Worm (Caenorhabditis elegans) whole organism, young adult: ENCODE data around the gene C02B10.3.

Experiments used
- F22D6.2 ChIP-seq: sonication (generic microtip); optimal IDR thresholded peaks from 2 replicates; lab custom pipeline; 2016; ENCODE audit warnings: mild to moderate bottlenecking, missing genetic modification characterization, missing compliant biosample characterization
- F23B12.7 ChIP-seq: sonication (generic microtip); optimal IDR thresholded peaks from 2 replicates; lab custom pipeline; 2017; ENCODE audit warnings: missing genetic modification characterization, mild to moderate bottlenecking, missing compliant biosample characterization, antibody characterized with exemption, moderate library complexity; ENCODE audit not compliant: insufficient read depth
- F33H1.4 ChIP-seq: fragments of 200-800 bp; sonication (Bioruptor generic); IDR thresholded peaks from 2 replicates; pipeline ENCODE4 v1.3.6; 2022; ENCODE audit warnings: missing genetic modification reagents, missing genetic modification characterization, missing compliant biosample characterization
- F39B2.1 ChIP-seq: fragments of 200-800 bp; sonication (Bioruptor generic); IDR thresholded peaks from 2 replicates; pipeline ENCODE4 v1.3.6; 2022; ENCODE audit warnings: missing genetic modification reagents, missing genetic modification characterization, missing compliant biosample characterization
- K11D2.4 ChIP-seq: fragments of 200-800 bp; sonication (Bioruptor generic); IDR thresholded peaks from 2 replicates; pipeline ENCODE4 v1.3.6; 2022; ENCODE audit warnings: missing genetic modification reagents, missing genetic modification characterization, missing compliant biosample characterization
- Y67H2A.10 ChIP-seq: fragments of 200-800 bp; sonication (Bioruptor generic); conservative IDR thresholded peaks from 2 replicates; pipeline ENCODE4 v1.3.6; 2022; ENCODE audit warnings: missing genetic modification reagents, missing genetic modification characterization, missing compliant biosample characterization
- Y79H2A.3 ChIP-seq: fragments of 200-800 bp; sonication (Bioruptor generic); conservative IDR thresholded peaks from 2 replicates; pipeline ENCODE4 v1.3.6; 2022; ENCODE audit warnings: missing genetic modification reagents, missing genetic modification characterization, missing compliant biosample characterization
- akir-1 ChIP-seq: fragments of 200-800 bp; sonication (Bioruptor generic); optimal IDR thresholded peaks from 2 replicates; lab custom pipeline; 2018; ENCODE audit warnings: mild to moderate bottlenecking, missing genetic modification characterization, moderate library complexity, missing compliant biosample characterization
- ama-1 ChIP-seq, 3 experiments: fragments of 150-350 bp in 1 of 3; sonication (generic microtip) in 2 of 3; optimal IDR thresholded peaks; 2 replicates each; lab custom pipeline; 2014 to 2018; ENCODE audit warnings: missing biosample characterization in 2 of 3, missing genetic modification characterization in 2 of 3, missing genetic modification reagents in 2 of 3
- aptf-2 ChIP-seq: fragments of 200-800 bp; sonication (Bioruptor generic); conservative IDR thresholded peaks from 2 replicates; pipeline ENCODE4 v1.3.6; 2022; ENCODE audit warnings: missing genetic modification reagents, missing genetic modification characterization, missing compliant biosample characterization
- athp-1 ChIP-seq: sonication (generic microtip); optimal IDR thresholded peaks from 2 replicates; lab custom pipeline; 2017; ENCODE audit warnings: mild to moderate bottlenecking, missing genetic modification characterization, missing compliant biosample characterization
- attf-5 ChIP-seq: fragments of 200-800 bp; sonication (Bioruptor generic); optimal IDR thresholded peaks from 2 replicates; lab custom pipeline; 2018; ENCODE audit warnings: mild to moderate bottlenecking, missing genetic modification characterization, missing compliant biosample characterization
- bed-1 ChIP-seq: fragments of 200-800 bp; sonication (Bioruptor generic); IDR thresholded peaks from 2 replicates; pipeline ENCODE4 v1.3.6; 2022; ENCODE audit warnings: missing genetic modification reagents, missing genetic modification characterization, missing compliant biosample characterization
- ccch-3 ChIP-seq: fragments of 200-800 bp; sonication (Bioruptor generic); optimal IDR thresholded peaks from 2 replicates; lab custom pipeline; 2018; ENCODE audit warnings: mild to moderate bottlenecking, missing genetic modification characterization, missing compliant biosample characterization
- ceh-27 ChIP-seq: fragments of 200-800 bp; sonication (Bioruptor generic); optimal IDR thresholded peaks from 2 replicates; lab custom pipeline; 2018; ENCODE audit warnings: mild to moderate bottlenecking, missing genetic modification characterization, moderate library complexity, missing compliant biosample characterization
- dpff-1 ChIP-seq: sonication (generic microtip); optimal IDR thresholded peaks from 2 replicates; lab custom pipeline; 2017; ENCODE audit warnings: mild to moderate bottlenecking, missing genetic modification characterization, missing compliant biosample characterization
- efl-1 ChIP-seq: fragments of 150-350 bp; optimal IDR thresholded peaks from 2 replicates; lab custom pipeline; 2014; ENCODE audit warnings: missing biosample characterization, missing genetic modification reagents, missing genetic modification characterization
- egl-18 ChIP-seq: fragments of 200-800 bp; sonication (Bioruptor generic); IDR thresholded peaks from 2 replicates; pipeline ENCODE4 v1.3.6; 2022; ENCODE audit warnings: missing genetic modification reagents, missing genetic modification characterization, missing compliant biosample characterization
- madf-10 ChIP-seq: sonication (generic microtip); optimal IDR thresholded peaks from 2 replicates; lab custom pipeline; 2016; ENCODE audit warnings: mild to moderate bottlenecking, missing genetic modification characterization, missing compliant biosample characterization
- madf-3 ChIP-seq: fragments of 200-800 bp; sonication (Bioruptor generic); IDR thresholded peaks from 2 replicates; pipeline ENCODE4 v1.3.6; 2022; ENCODE audit warnings: missing genetic modification reagents, missing genetic modification characterization, missing compliant biosample characterization
- mcd-1 ChIP-seq: fragments of 200-800 bp; sonication (Bioruptor generic); IDR thresholded peaks from 2 replicates; pipeline ENCODE4 v1.3.6; 2022; ENCODE audit warnings: missing genetic modification reagents, missing genetic modification characterization, missing compliant biosample characterization
- mes-4 ChIP-seq: sonication (generic microtip); optimal IDR thresholded peaks from 2 replicates; lab custom pipeline; 2016; ENCODE audit warnings: missing genotype, missing genetic modification characterization, missing compliant biosample characterization
- nfya-1 ChIP-seq: sonication (generic microtip); optimal IDR thresholded peaks from 2 replicates; lab custom pipeline; 2017; ENCODE audit warnings: antibody characterized with exemption, missing compliant biosample characterization, missing genetic modification characterization, borderline replicate concordance; ENCODE audit not compliant: insufficient read depth
- nhr-27 ChIP-seq: fragments of 200-800 bp; sonication (Bioruptor generic); optimal IDR thresholded peaks from 2 replicates; lab custom pipeline; 2018; ENCODE audit warnings: mild to moderate bottlenecking, missing genetic modification characterization, moderate library complexity, missing compliant biosample characterization
- pbrm-1 ChIP-seq: fragments of 200-800 bp; sonication (Bioruptor generic); IDR thresholded peaks from 2 replicates; pipeline ENCODE4 v1.3.6; 2022; ENCODE audit warnings: missing genetic modification reagents, missing genetic modification characterization, missing compliant biosample characterization
- rcor-1 ChIP-seq: fragments of 200-800 bp; sonication (Bioruptor generic); IDR thresholded peaks from 2 replicates; pipeline ENCODE4 v1.3.6; 2022; ENCODE audit warnings: missing genetic modification reagents, missing genetic modification characterization, missing compliant biosample characterization
- rec-8 ChIP-seq, 2 experiments: sonication (generic microtip); optimal IDR thresholded peaks; 2 replicates each; lab custom pipeline; 2016; ENCODE audit warnings: mild to moderate bottlenecking in 2 of 2, missing genetic modification characterization in 2 of 2, missing genetic modification reagents in 2 of 2, missing genotype in 2 of 2, missing biosample characterization in 1 of 2, missing compliant biosample characterization in 1 of 2, moderate library complexity in 1 of 2
- sea-2 ChIP-seq: fragments of 200-800 bp; sonication (Bioruptor generic); IDR thresholded peaks from 2 replicates; pipeline ENCODE4 v1.3.6; 2022; ENCODE audit warnings: missing genetic modification characterization, missing compliant biosample characterization
- snpc-1.1 ChIP-seq: sonication (generic microtip); optimal IDR thresholded peaks from 2 replicates; lab custom pipeline; 2017; ENCODE audit warnings: missing genetic modification characterization, mild to moderate bottlenecking, missing compliant biosample characterization, antibody characterized with exemption, moderate library complexity, missing genotype, missing genetic modification reagents; ENCODE audit not compliant: insufficient read depth
- snpc-4 ChIP-seq, 5 experiments: fragments of 150-350 bp in 1 of 5; sonication (generic microtip) in 4 of 5; optimal IDR thresholded peaks; 2 replicates each; lab custom pipeline; 2014 to 2018; ENCODE audit warnings: missing genetic modification characterization in 5 of 5, missing biosample characterization in 3 of 5, antibody characterized with exemption in 2 of 5, mild to moderate bottlenecking in 2 of 5, missing compliant biosample characterization in 2 of 5, missing genotype in 2 of 5, moderate library complexity in 2 of 5, missing genetic modification reagents in 1 of 5
- somi-1 ChIP-seq: fragments of 200-800 bp; sonication (Bioruptor generic); optimal IDR thresholded peaks from 2 replicates; lab custom pipeline; 2018; ENCODE audit warnings: mild to moderate bottlenecking, missing genetic modification characterization, missing compliant biosample characterization
- zim-3 ChIP-seq: sonication (generic microtip); optimal IDR thresholded peaks from 2 replicates; lab custom pipeline; 2017; ENCODE audit warnings: mild to moderate bottlenecking, missing genetic modification characterization, moderate library complexity, missing compliant biosample characterization
- ztf-18 ChIP-seq: sonication (generic microtip); optimal IDR thresholded peaks from 2 replicates; lab custom pipeline; 2016; ENCODE audit warnings: missing genotype, mild to moderate bottlenecking, missing genetic modification characterization, missing compliant biosample characterization
- ztf-22 ChIP-seq: fragments of 200-800 bp; sonication (Bioruptor generic); optimal IDR thresholded peaks from 2 replicates; lab custom pipeline; 2018; ENCODE audit warnings: mild to moderate bottlenecking, missing genetic modification characterization, moderate library complexity, missing compliant biosample characterization

Gene C02B10.3

ce11 chrIV:5137809-5138208 lies 34.7 kb upstream of the C02B10.3 start:
- no peak for TF ChIP-seq F22D6.2 (tag; lab: Kevin White, UChicago)
- TF ChIP-seq ztf-18 (tag; lab: Kevin White, UChicago), result no peak
- TF ChIP-seq rec-8 (tag; optimal IDR thresholded peaks at IDR 0.05; lab: Kevin White, UChicago), result no peak
- TF ChIP-seq nhr-27 (tag; lab: Kevin White, UChicago), result no peak
- TF ChIP-seq aptf-2 (GFP tag; lab: Robert Waterston, UW), result no peak
- TF ChIP-seq ama-1 (optimal IDR thresholded peaks at IDR 0.05; lab: Kevin White, UChicago), result no peak
- no peak for TF ChIP-seq ama-1 (GFP tag; optimal IDR thresholded peaks at IDR 0.05; lab: Kevin White, UChicago)
- TF ChIP-seq mes-4 (tag; lab: Kevin White, UChicago), result no peak
- no peak for TF ChIP-seq zim-3 (tag; lab: Kevin White, UChicago)
- no peak for TF ChIP-seq sea-2 (GFP tag; lab: Robert Waterston, UW)
- no peak for TF ChIP-seq snpc-4 (GFP tag; optimal IDR thresholded peaks at IDR 0.05; lab: Kevin White, UChicago)
- TF ChIP-seq snpc-4 (tag; optimal IDR thresholded peaks at IDR 0.05; lab: Kevin White, UChicago), result no peak
- no peak for TF ChIP-seq akir-1 (GFP tag; lab: Kevin White, UChicago)
- no peak for TF ChIP-seq efl-1 (GFP tag; lab: Kevin White, UChicago)
- no peak for TF ChIP-seq madf-10 (tag; lab: Kevin White, UChicago)
- TF ChIP-seq ccch-3 (GFP tag; lab: Kevin White, UChicago), result no peak
- no peak for TF ChIP-seq pbrm-1 (GFP tag; lab: Robert Waterston, UW)
- no peak for TF ChIP-seq egl-18

- TF ChIP-seq rcor-1 (GFP tag; lab: Robert Waterston, UW), result no peak
- no peak for TF ChIP-seq madf-3 (GFP tag; lab: Robert Waterston, UW)
- no peak for TF ChIP-seq bed-1 (GFP tag; lab: Robert Waterston, UW)
- no peak for TF ChIP-seq F23B12.7 (tag; lab: Kevin White, UChicago)
- TF ChIP-seq attf-5, result no peak
- TF ChIP-seq, all 124 proteins: peak for 0
These were observed 33.4 kb upstream of the C02B10.3 start for ce11 chrIV:5136523-5136922.

- TF ChIP-seq athp-1 (tag; lab: Kevin White, UChicago) (no peak), ama-1 (optimal IDR thresholded peaks at IDR 0.05; lab: Kevin White, UChicago) (no peak), ama-1 (GFP tag; optimal IDR thresholded peaks at IDR 0.05; lab: Kevin White, UChicago) (no peak), mcd-1 (GFP tag; lab: Robert Waterston, UW) (no peak), rec-8 (tag; optimal IDR thresholded peaks at IDR 0.05; lab: Kevin White, UChicago) (no peak), Y79H2A.3 (no peak), dpff-1 (no peak), F33H1.4 (GFP tag; lab: Robert Waterston, UW) (no peak), snpc-1.1 (tag; lab: Kevin White, UChicago) (no peak), Y67H2A.10 (GFP tag; lab: Robert Waterston, UW) (no peak), mes-4 (tag; lab: Kevin White, UChicago) (no peak), ztf-22 (GFP tag; lab: Kevin White, UChicago) (no peak), F39B2.1 (GFP tag; lab: Robert Waterston, UW) (no peak), K11D2.4 (no peak), somi-1 (GFP tag; lab: Kevin White, UChicago) (no peak), ceh-27 (GFP tag; lab: Kevin White, UChicago) (no peak), nfya-1 (tag; lab: Kevin White, UChicago) (no peak)
These were observed 31.7 kb upstream of the C02B10.3 start for ce11 chrIV:5134798-5135197.
